Worm (Caenorhabditis elegans): ENCODE measurements around the gene C49G7.10.

DNA sequence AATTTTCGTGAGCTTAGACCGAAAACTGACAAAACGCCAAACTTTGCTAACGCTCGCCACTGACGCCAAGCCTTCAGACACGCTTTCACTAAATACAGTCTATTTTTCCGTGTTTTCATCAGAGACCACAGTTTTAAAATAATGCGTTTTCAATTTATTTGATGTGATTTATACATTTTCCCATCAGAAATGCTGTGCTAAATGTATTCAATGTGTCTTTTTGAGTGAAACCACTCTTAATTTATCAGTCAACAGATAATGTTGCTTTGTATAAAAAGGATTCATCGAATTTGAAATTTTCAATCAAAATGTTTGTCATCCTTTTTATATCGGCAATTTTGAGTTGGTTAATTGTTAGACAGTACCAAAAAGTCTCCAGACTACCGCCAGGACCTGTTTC is 10.5 kb downstream of the C49G7.10 start, which contains the start of gene cyp-35A4:
- no peak for TF ChIP-seq C08G9.2 (tag; optimal IDR thresholded peaks at IDR 0.05)
- no peak for TF ChIP-seq dve-1 (tag; optimal IDR thresholded peaks at IDR 0.05)
